Worm (Caenorhabditis elegans) whole organism, mixed stage, embryonic: ENCODE measurements around the gene Y69A2AR.25.
A peak's percentile ranks its signal among the peaks of the same experiment; 100 is the strongest.

Experiments
- M03D4.4 ChIP-seq: sonication (generic microtip); optimal IDR thresholded peaks from 2 replicates; lab custom pipeline; 2017; ENCODE audit warnings: mild to moderate bottlenecking, missing genetic modification characterization, missing compliant biosample characterization
- bed-3 ChIP-seq: fragments of 200-800 bp; sonication (Bioruptor generic); optimal IDR thresholded peaks from 3 replicates; lab custom pipeline; 2018; ENCODE audit warnings: mild to moderate bottlenecking, missing genetic modification characterization, moderate library complexity, missing compliant biosample characterization
- blmp-1 ChIP-seq: fragments of 150-350 bp; optimal IDR thresholded peaks from 2 replicates; lab custom pipeline; 2014; ENCODE audit warnings: missing biosample characterization, missing genetic modification characterization
- ceh-39 ChIP-seq: fragments of 150-350 bp; optimal IDR thresholded peaks from 2 replicates; lab custom pipeline; 2014; ENCODE audit warnings: missing biosample characterization, missing genetic modification characterization
- ceh-43 ChIP-seq: fragments of 200-800 bp; sonication (Bioruptor generic); optimal IDR thresholded peaks from 2 replicates; lab custom pipeline; 2018; ENCODE audit warnings: mild to moderate bottlenecking, missing genetic modification characterization, moderate library complexity, missing compliant biosample characterization
- ceh-83 ChIP-seq: fragments of 200-800 bp; sonication (Bioruptor generic); optimal IDR thresholded peaks from 2 replicates; lab custom pipeline; 2018; ENCODE audit warnings: mild to moderate bottlenecking, missing genetic modification characterization, missing compliant biosample characterization
- ces-1 ChIP-seq: fragments of 150-350 bp; optimal IDR thresholded peaks from 2 replicates; lab custom pipeline; 2014; ENCODE audit warnings: missing biosample characterization, missing genetic modification reagents, missing genetic modification characterization
- cnd-1 ChIP-seq: fragments of 200-800 bp; sonication (Bioruptor generic); optimal IDR thresholded peaks from 2 replicates; lab custom pipeline; 2018; ENCODE audit warnings: mild to moderate bottlenecking, missing genetic modification characterization, missing compliant biosample characterization
- drap-1 ChIP-seq: fragments of 200-800 bp; sonication (Bioruptor generic); optimal IDR thresholded peaks from 3 replicates; lab custom pipeline; 2018; ENCODE audit warnings: mild to moderate bottlenecking, missing genetic modification characterization, missing compliant biosample characterization
- elt-1 ChIP-seq: sonication (generic microtip); optimal IDR thresholded peaks from 2 replicates; lab custom pipeline; 2017; ENCODE audit warnings: missing genetic modification characterization, mild to moderate bottlenecking, missing compliant biosample characterization, antibody characterized with exemption, moderate library complexity, borderline replicate concordance; ENCODE audit not compliant: insufficient read depth
- elt-3 ChIP-seq: fragments of 150-350 bp; optimal IDR thresholded peaks from 2 replicates; lab custom pipeline; 2014; ENCODE audit warnings: missing biosample characterization, missing genetic modification characterization
- flh-1 ChIP-seq: fragments of 200-800 bp; sonication (Bioruptor generic); optimal IDR thresholded peaks from 2 replicates; lab custom pipeline; 2018; ENCODE audit warnings: mild to moderate bottlenecking, missing genetic modification characterization, moderate library complexity, missing compliant biosample characterization
- ham-2 ChIP-seq: fragments of 200-800 bp; sonication (Bioruptor generic); optimal IDR thresholded peaks from 2 replicates; lab custom pipeline; 2018; ENCODE audit warnings: mild to moderate bottlenecking, missing genetic modification characterization, missing compliant biosample characterization
- hlh-1 ChIP-seq: fragments of 150-350 bp; optimal IDR thresholded peaks from 2 replicates; lab custom pipeline; 2014; ENCODE audit warnings: missing biosample characterization, missing genetic modification reagents, missing genetic modification characterization
- lin-13 ChIP-seq: fragments of 150-350 bp; optimal IDR thresholded peaks from 2 replicates; lab custom pipeline; 2014; ENCODE audit warnings: missing biosample characterization, missing genetic modification characterization
- lin-32 ChIP-seq: fragments of 200-800 bp; sonication (Bioruptor generic); optimal IDR thresholded peaks from 2 replicates; lab custom pipeline; 2018; ENCODE audit warnings: mild to moderate bottlenecking, missing genetic modification characterization, missing compliant biosample characterization
- lsy-2 ChIP-seq: fragments of 150-350 bp; optimal IDR thresholded peaks from 2 replicates; lab custom pipeline; 2014; ENCODE audit warnings: missing biosample characterization, missing genetic modification characterization
- mab-5 ChIP-seq: fragments of 150-350 bp; optimal IDR thresholded peaks from 2 replicates; lab custom pipeline; 2014; ENCODE audit warnings: missing biosample characterization, missing genetic modification characterization
- mep-1 ChIP-seq: fragments of 150-350 bp; optimal IDR thresholded peaks from 2 replicates; lab custom pipeline; 2017; ENCODE audit warnings: missing biosample characterization, missing genetic modification reagents, missing genetic modification characterization, inconsistent platforms
- mls-2 ChIP-seq: sonication (generic microtip); optimal IDR thresholded peaks from 2 replicates; lab custom pipeline; 2016; ENCODE audit warnings: mild to moderate bottlenecking, missing genetic modification characterization, moderate library complexity, missing compliant biosample characterization
- nhr-12 ChIP-seq: fragments of 150-350 bp; optimal IDR thresholded peaks from 2 replicates; lab custom pipeline; 2014; ENCODE audit warnings: missing biosample characterization, missing genetic modification characterization
- nhr-2 ChIP-seq: fragments of 150-350 bp; optimal IDR thresholded peaks from 2 replicates; lab custom pipeline; 2014; ENCODE audit warnings: missing biosample characterization, missing genetic modification characterization
- nhr-237 ChIP-seq: fragments of 150-350 bp; optimal IDR thresholded peaks from 2 replicates; lab custom pipeline; 2014; ENCODE audit warnings: missing biosample characterization, missing genetic modification characterization
- nhr-28 ChIP-seq: fragments of 150-350 bp; optimal IDR thresholded peaks from 2 replicates; lab custom pipeline; 2014; ENCODE audit warnings: missing biosample characterization, missing genetic modification characterization
- nhr-76 ChIP-seq: sonication (generic microtip); optimal IDR thresholded peaks from 2 replicates; lab custom pipeline; 2017; ENCODE audit warnings: missing biosample characterization, missing genetic modification characterization
- pha-4 ChIP-seq: fragments of 150-350 bp; optimal IDR thresholded peaks from 2 replicates; lab custom pipeline; 2018; ENCODE audit warnings: missing biosample characterization, missing genetic modification reagents, missing genetic modification characterization
- sem-2 ChIP-seq: fragments of 200-800 bp; sonication (Bioruptor generic); optimal IDR thresholded peaks from 2 replicates; lab custom pipeline; 2018; ENCODE audit warnings: mild to moderate bottlenecking, missing genetic modification characterization, missing compliant biosample characterization
- snpc-4 ChIP-seq: fragments of 150-350 bp; optimal IDR thresholded peaks from 2 replicates; lab custom pipeline; 2014; ENCODE audit warnings: missing biosample characterization, missing genetic modification characterization
- sptf-1 ChIP-seq: sonication (generic microtip); optimal IDR thresholded peaks from 2 replicates; lab custom pipeline; 2017; ENCODE audit warnings: mild to moderate bottlenecking, missing genetic modification characterization, moderate library complexity, missing compliant biosample characterization
- tbx-8 ChIP-seq: fragments of 200-800 bp; sonication (Bioruptor generic); optimal IDR thresholded peaks from 2 replicates; lab custom pipeline; 2018; ENCODE audit warnings: mild to moderate bottlenecking, missing genetic modification characterization, moderate library complexity, missing compliant biosample characterization
- unc-120 ChIP-seq: sonication (generic microtip); optimal IDR thresholded peaks from 2 replicates; lab custom pipeline; 2017; ENCODE audit warnings: missing genetic modification characterization, missing compliant biosample characterization; ENCODE audit not compliant: poor library complexity, severe bottlenecking
- unc-39 ChIP-seq: fragments of 150-350 bp; optimal IDR thresholded peaks from 2 replicates; lab custom pipeline; 2014; ENCODE audit warnings: missing biosample characterization, missing genetic modification characterization
- unc-62 ChIP-seq: fragments of 150-350 bp; optimal IDR thresholded peaks from 2 replicates; lab custom pipeline; 2014; ENCODE audit warnings: missing biosample characterization, missing genetic modification reagents, missing genetic modification characterization
- zip-8 ChIP-seq: fragments of 150-350 bp; optimal IDR thresholded peaks from 2 replicates; lab custom pipeline; 2014; ENCODE audit warnings: missing biosample characterization, missing genetic modification characterization
- ztf-11 ChIP-seq: fragments of 150-350 bp; optimal IDR thresholded peaks from 2 replicates; lab custom pipeline; 2014; ENCODE audit warnings: missing biosample characterization, missing genetic modification characterization

The Y69A2AR.25 gene

ce11 chrIV:2601988-2602861 is 34.1 kb upstream of the Y69A2AR.25 start (continued):
- TF ChIP-seq mep-1 (tag; lab: Kevin White, UChicago) (peak; percentile 74), mls-2 (no peak), sptf-1 (tag; lab: Kevin White, UChicago) (no peak), ham-2 (GFP tag; lab: Kevin White, UChicago) (no peak)

DNA sequence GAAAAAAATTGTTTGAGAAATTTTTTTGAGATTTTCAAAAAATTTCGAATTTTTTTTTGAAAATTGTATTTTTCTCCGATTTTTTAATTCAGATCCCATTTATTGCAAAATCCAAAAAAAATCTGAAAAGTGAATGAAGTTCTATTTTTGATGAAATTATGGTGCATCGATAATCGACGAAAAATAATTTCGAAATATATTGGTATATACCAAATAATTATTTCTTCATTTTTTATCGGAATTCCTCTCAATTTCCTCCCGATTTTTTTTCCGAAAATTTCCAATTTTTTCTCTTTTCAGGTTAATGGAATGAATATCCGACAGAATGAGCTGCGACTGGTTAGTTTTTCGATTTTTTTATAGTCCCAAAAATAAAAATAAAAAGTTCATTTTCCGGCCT is 32.7 kb upstream of the Y69A2AR.25 start, which contains the start of gene epg-9:
Gene epg-9 (plus strand): TSS at position 301 of the 400 bp plus-strand sequence.
- TF ChIP-seq nhr-28 = no peak
- no peak for TF ChIP-seq sptf-1 (tag; lab: Kevin White, UChicago)
- TF ChIP-seq elt-3 (tag; lab: Kevin White, UChicago) = no peak
- no peak for TF ChIP-seq elt-1 (tag; lab: Kevin White, UChicago)
- TF ChIP-seq lsy-2 (tag; lab: Kevin White, UChicago) = no peak
- no peak for TF ChIP-seq sem-2
- no peak for TF ChIP-seq cnd-1 (tag; lab: Kevin White, UChicago)
- no peak for TF ChIP-seq mep-1 (tag; lab: Kevin White, UChicago)
- no peak for TF ChIP-seq mab-5 (tag; lab: Kevin White, UChicago)
- no peak for TF ChIP-seq tbx-8
- no peak for TF ChIP-seq unc-62 (GFP tag; lab: Kevin White, UChicago)
- no peak for TF ChIP-seq drap-1 (GFP tag; lab: Kevin White, UChicago)
- TF ChIP-seq blmp-1 (tag; lab: Kevin White, UChicago) = no peak
- no peak for TF ChIP-seq bed-3 (GFP tag; lab: Kevin White, UChicago)
- no peak for TF ChIP-seq ces-1 (GFP tag; lab: Kevin White, UChicago)
- no peak for TF ChIP-seq nhr-76 (tag; lab: Kevin White, UChicago)
- no peak for TF ChIP-seq ztf-11
- TF ChIP-seq lin-13 = no peak
- no peak for TF ChIP-seq M03D4.4
- no peak for TF ChIP-seq nhr-12 (tag; lab: Kevin White, UChicago)

DNA sequence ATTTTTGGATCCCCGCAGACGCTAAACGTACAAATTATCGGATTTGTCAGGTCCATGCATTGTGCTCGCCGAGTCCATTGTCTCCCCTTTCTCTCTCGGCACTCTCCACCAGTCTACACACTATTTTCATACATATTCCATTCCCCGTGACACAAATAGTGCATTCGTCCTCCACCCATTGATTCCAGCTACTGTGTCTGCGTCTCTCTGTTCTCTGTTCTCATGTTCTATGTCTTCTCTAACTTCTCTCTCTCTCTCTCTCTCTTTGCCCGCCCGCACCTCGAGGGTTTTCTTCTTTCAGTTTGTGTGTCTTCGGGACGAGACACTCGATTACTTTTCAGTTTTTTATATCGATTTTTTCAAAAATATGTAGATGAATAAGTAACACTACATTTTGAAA is 31.5 kb upstream of the Y69A2AR.25 start:
- TF ChIP-seq nhr-28 = no peak
- peak; percentile 70 for TF ChIP-seq ces-1 (GFP tag; lab: Kevin White, UChicago)
- peak; percentile 14 for TF ChIP-seq nhr-237 (tag; lab: Kevin White, UChicago)
- TF ChIP-seq zip-8 (tag; lab: Kevin White, UChicago) = no peak
- no peak for TF ChIP-seq ceh-43 (GFP tag; lab: Kevin White, UChicago)
- TF ChIP-seq ham-2 (GFP tag; lab: Kevin White, UChicago) = no peak
- no peak for TF ChIP-seq elt-3 (tag; lab: Kevin White, UChicago)
- TF ChIP-seq elt-1 (tag; lab: Kevin White, UChicago) = no peak
- TF ChIP-seq tbx-8 = no peak
- peak; percentile 79 for TF ChIP-seq hlh-1
- no peak for TF ChIP-seq sem-2
- TF ChIP-seq sptf-1 (tag; lab: Kevin White, UChicago) = peak; percentile 27
- no peak for TF ChIP-seq blmp-1 (tag; lab: Kevin White, UChicago)
- no peak for TF ChIP-seq M03D4.4
- TF ChIP-seq cnd-1 (tag; lab: Kevin White, UChicago) = peak; percentile 5
- no peak for TF ChIP-seq flh-1
- TF ChIP-seq lin-13 = peak; percentile 10
- TF ChIP-seq unc-62 (GFP tag; lab: Kevin White, UChicago) = peak; percentile 67
- TF ChIP-seq lin-32 (GFP tag; lab: Kevin White, UChicago) = no peak
- TF ChIP-seq lsy-2 (tag; lab: Kevin White, UChicago) = peak; percentile 40
- peak; percentile 53 for TF ChIP-seq unc-120
- no peak for TF ChIP-seq drap-1 (GFP tag; lab: Kevin White, UChicago)
- TF ChIP-seq pha-4 (tag; lab: Kevin White, UChicago) = peak; percentile 81
- TF ChIP-seq snpc-4 (tag; lab: Kevin White, UChicago) = no peak
- TF ChIP-seq mls-2 = peak; percentile 45
- TF ChIP-seq ceh-83 = no peak
- TF ChIP-seq nhr-2 (tag; lab: Kevin White, UChicago) = peak; percentile 8
- peak; percentile 48 for TF ChIP-seq mab-5 (tag; lab: Kevin White, UChicago)
- TF ChIP-seq ztf-11 = no peak
- TF ChIP-seq mep-1 (tag; lab: Kevin White, UChicago) = peak; percentile 83
- TF ChIP-seq nhr-76 (tag; lab: Kevin White, UChicago) = no peak
- TF ChIP-seq bed-3 (GFP tag; lab: Kevin White, UChicago) = no peak
- no peak for TF ChIP-seq unc-39
- peak; percentile 78 for TF ChIP-seq ceh-39 (tag; lab: Kevin White, UChicago)
- TF ChIP-seq nhr-12 (tag; lab: Kevin White, UChicago) = no peak
- TF ChIP-seq, all 35 proteins: peak for 15
